Worm (Caenorhabditis elegans): ENCODE data around the gene zmp-5.

The zmp-5 gene

DNA sequence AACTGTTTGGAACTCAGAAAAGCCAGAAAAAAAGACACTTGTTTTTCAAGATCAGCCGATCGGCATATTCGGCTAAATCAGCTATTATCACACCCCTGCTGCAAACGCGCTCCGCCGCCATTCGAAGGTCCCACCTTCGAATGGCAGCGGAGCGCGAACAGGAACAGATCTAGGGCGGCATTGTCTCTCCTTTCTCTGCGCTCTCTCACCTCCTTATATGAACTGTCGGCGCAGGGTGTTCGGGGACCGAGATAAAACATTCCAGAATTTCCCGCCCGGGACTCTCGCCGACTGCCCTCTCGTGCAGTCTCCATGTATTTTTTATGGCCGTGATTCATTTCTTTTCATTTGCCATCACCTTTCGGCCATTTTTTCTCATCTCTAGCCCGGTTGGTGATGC lies 28.5 kb upstream of the zmp-5 start:
- TF ChIP-seq ztf-11 (tag; optimal IDR thresholded peaks at IDR 0.05) (no peak), mdl-1 (tag; optimal IDR thresholded peaks at IDR 0.05) (no peak), elt-3 (tag; optimal IDR thresholded peaks at IDR 0.05) (no peak), lsy-2 (tag; optimal IDR thresholded peaks at IDR 0.05) (no peak), R02D3.7 (tag; optimal IDR thresholded peaks at IDR 0.05) (no peak)

DNA sequence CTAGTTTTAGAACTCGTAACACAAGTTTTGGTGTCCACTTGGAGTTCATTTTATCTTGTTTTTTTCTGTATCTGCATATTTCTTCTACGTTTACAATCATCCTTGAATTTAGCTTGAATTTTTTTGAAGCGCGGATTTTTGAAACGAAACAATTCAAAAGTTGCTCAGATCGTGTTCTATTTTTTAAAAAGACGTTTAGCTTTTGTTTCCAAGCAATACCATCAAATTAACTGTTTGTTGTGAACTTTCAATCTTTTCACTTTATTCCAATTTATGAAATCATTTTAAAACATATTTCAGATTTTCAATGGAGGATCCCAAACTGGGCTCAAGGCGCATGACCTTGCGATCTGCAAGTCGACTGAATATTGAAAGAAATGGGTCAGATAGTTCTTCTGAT lies 27.8 kb upstream of the zmp-5 start, which contains the start of gene R09A8.2:
TSS of gene R09A8.2 (plus strand) at position 301 of the 400 bp plus-strand sequence.
- no peak for TF ChIP-seq unc-39 (tag; optimal IDR thresholded peaks at IDR 0.05)
- TF ChIP-seq fos-1 (tag; optimal IDR thresholded peaks at IDR 0.05): no peak
- TF ChIP-seq dmd-4 (tag; optimal IDR thresholded peaks at IDR 0.05): no peak
- TF ChIP-seq ztf-1 (GFP tag; conservative IDR thresholded peaks at IDR 0.05): no peak
- TF ChIP-seq ama-1 (optimal IDR thresholded peaks at IDR 0.05): no peak
- TF ChIP-seq nhr-25 (tag; optimal IDR thresholded peaks at IDR 0.05): no peak
- no peak for TF ChIP-seq sma-9 (GFP tag; optimal IDR thresholded peaks at IDR 0.05)
- TF ChIP-seq sma-9 (tag; optimal IDR thresholded peaks at IDR 0.05): no peak
- TF ChIP-seq ceh-82 (tag; optimal IDR thresholded peaks at IDR 0.05): no peak
- TF ChIP-seq snpc-4 (tag; optimal IDR thresholded peaks at IDR 0.05): no peak
- no peak for TF ChIP-seq nhr-11 (tag; optimal IDR thresholded peaks at IDR 0.05)

- TF ChIP-seq ceh-16 (tag; optimal IDR thresholded peaks at IDR 0.05) (no peak), nhr-77 (tag; optimal IDR thresholded peaks at IDR 0.05) (no peak), nhr-237 (tag; optimal IDR thresholded peaks at IDR 0.05) (no peak), ama-1 (optimal IDR thresholded peaks at IDR 0.05) (no peak), ztf-4 (tag; optimal IDR thresholded peaks at IDR 0.05) (no peak)
Measured at ce11 chrX:12620310-12620709, 26.6 kb upstream of the zmp-5 start.

ce11 chrX:12627797-12628196 lies 19.1 kb upstream of the zmp-5 start:
- TF ChIP-seq nhr-129 (tag; optimal IDR thresholded peaks at IDR 0.05) (peak; percentile 25), sma-3 (GFP tag; optimal IDR thresholded peaks at IDR 0.05) (peak; percentile 55), sma-9 (GFP tag; optimal IDR thresholded peaks at IDR 0.05) (peak; percentile 92), sma-9 (tag; optimal IDR thresholded peaks at IDR 0.05) (no peak), egl-27 (tag; optimal IDR thresholded peaks at IDR 0.05) (no peak), nhr-21 (tag; optimal IDR thresholded peaks at IDR 0.05) (peak; percentile 38), fos-1 (tag; optimal IDR thresholded peaks at IDR 0.05) (peak; percentile 94), crh-2 (tag; optimal IDR thresholded peaks at IDR 0.05) (peak; percentile 59), gmeb-1 (tag; optimal IDR thresholded peaks at IDR 0.05) (peak; percentile 22), snpc-4 (tag; optimal IDR thresholded peaks at IDR 0.05) (no peak)

- TF ChIP-seq blmp-1 (tag; optimal IDR thresholded peaks at IDR 0.05; ENCODE audit: insufficient read depth): no peak
- TF ChIP-seq R02D3.7 (tag; optimal IDR thresholded peaks at IDR 0.05): no peak
- no peak for TF ChIP-seq nhr-6 (tag; optimal IDR thresholded peaks at IDR 0.05)
- peak; percentile 71 to 75 for TF ChIP-seq mdl-1 (tag; optimal IDR thresholded peaks at IDR 0.05)
- TF ChIP-seq F13H6.1 (tag; optimal IDR thresholded peaks at IDR 0.05): peak; percentile 30
- peak; percentile 47 for TF ChIP-seq C34F6.9 (tag; optimal IDR thresholded peaks at IDR 0.05)
- TF ChIP-seq ceh-16 (tag; optimal IDR thresholded peaks at IDR 0.05): peak; percentile 16
- TF ChIP-seq lsy-2 (tag; optimal IDR thresholded peaks at IDR 0.05): peak in 1 of 2 experiments; percentile 27
- TF ChIP-seq dmd-4 (tag; optimal IDR thresholded peaks at IDR 0.05): no peak
- TF ChIP-seq sma-3 (GFP tag; optimal IDR thresholded peaks at IDR 0.05): no peak
- no peak for TF ChIP-seq nhr-10 (tag; optimal IDR thresholded peaks at IDR 0.05)
- no peak for TF ChIP-seq nhr-11 (tag; optimal IDR thresholded peaks at IDR 0.05)
- peak; percentile 27 for TF ChIP-seq unc-55 (GFP tag; optimal IDR thresholded peaks at IDR 0.05)
- TF ChIP-seq nhr-129 (tag; optimal IDR thresholded peaks at IDR 0.05): peak; percentile 55
- peak; percentile 53 for TF ChIP-seq sma-9 (GFP tag; optimal IDR thresholded peaks at IDR 0.05)
- no peak for TF ChIP-seq sma-9 (tag; optimal IDR thresholded peaks at IDR 0.05)
Measured at ce11 chrX:12629257-12629656, 17.7 kb upstream of the zmp-5 start.

- no peak for TF ChIP-seq sem-4 (tag; optimal IDR thresholded peaks at IDR 0.05)
- TF ChIP-seq unc-55 (GFP tag; optimal IDR thresholded peaks at IDR 0.05): no peak
- TF ChIP-seq sma-9 (GFP tag; optimal IDR thresholded peaks at IDR 0.05): no peak
- no peak for TF ChIP-seq sma-9 (tag; optimal IDR thresholded peaks at IDR 0.05)
- TF ChIP-seq ceh-82 (tag; optimal IDR thresholded peaks at IDR 0.05): no peak
- no peak for TF ChIP-seq lin-11 (tag; optimal IDR thresholded peaks at IDR 0.05)
- no peak for TF ChIP-seq unc-62 (GFP tag; optimal IDR thresholded peaks at IDR 0.05)
- TF ChIP-seq dmd-4 (tag; optimal IDR thresholded peaks at IDR 0.05): no peak
- no peak for TF ChIP-seq peb-1 (tag; optimal IDR thresholded peaks at IDR 0.05)
- TF ChIP-seq Y55F3AM.14 (GFP tag; optimal IDR thresholded peaks at IDR 0.05): no peak
- no peak for TF ChIP-seq mab-5 (tag; optimal IDR thresholded peaks at IDR 0.05)
- TF ChIP-seq lin-13 (GFP tag; optimal IDR thresholded peaks at IDR 0.05): no peak
- TF ChIP-seq lin-39 (tag; optimal IDR thresholded peaks at IDR 0.05): no peak
- TF ChIP-seq ceh-16 (tag; optimal IDR thresholded peaks at IDR 0.05): no peak
- no peak for TF ChIP-seq unc-39 (tag; optimal IDR thresholded peaks at IDR 0.05)
- TF ChIP-seq egl-27 (tag; optimal IDR thresholded peaks at IDR 0.05): no peak
- TF ChIP-seq ama-1 (optimal IDR thresholded peaks at IDR 0.05): no peak
- no peak for TF ChIP-seq nhr-12 (tag; optimal IDR thresholded peaks at IDR 0.05)
- TF ChIP-seq ZK546.5 (tag; optimal IDR thresholded peaks at IDR 0.05): no peak
Measured at ce11 chrX:12630005-12630404, 16.9 kb upstream of the zmp-5 start.

Measured in whole organism, L2 larva.